Fruit fly (Drosophila melanogaster) Kc167 (cell line): Measurements from ENCODE around the gene PIP4K.

ENCODE experiments used
- Myc ChIP-seq: fragments of >200 bp; optimal IDR thresholded peaks from 2 replicates; lab custom pipeline; 2017; ENCODE audit warnings: missing external identifiers
- Sin3A ChIP-seq: fragments of >200 bp; optimal IDR thresholded peaks from 2 replicates; lab custom pipeline; 2018; ENCODE audit warnings: missing external identifiers
- h ChIP-seq: fragments of >200 bp; optimal IDR thresholded peaks from 3 replicates; lab custom pipeline; 2018; ENCODE audit warnings: missing external identifiers
- insv ChIP-seq: fragments of >200 bp; optimal IDR thresholded peaks from 3 replicates; lab custom pipeline; 2018; ENCODE audit warnings: missing external identifiers
- psq ChIP-seq: fragments of >200 bp; optimal IDR thresholded peaks from 2 replicates; lab custom pipeline; 2017; ENCODE audit warnings: missing external identifiers
- ttk ChIP-seq: sonication (Bioruptor generic); optimal IDR thresholded peaks from 2 replicates; lab custom pipeline; 2017; ENCODE audit warnings: missing external identifiers

The PIP4K gene

dm6 chr4:1186828-1187227, 9.8 kb downstream of the PIP4K start:
- TF ChIP-seq h (no peak), ttk (lab: Kevin White, UChicago) (no peak), Sin3A (lab: Kevin White, UChicago) (no peak), psq (no peak), insv (no peak), Myc (no peak)

- TF ChIP-seq psq (no peak), Myc (no peak)
Measured at dm6 chr4:1185468-1185867, 11.2 kb downstream of the PIP4K start, which contains the start of gene CG33521. CG33521 (plus strand) TSS chr4:1185768.

- TF ChIP-seq insv (no peak), ttk (lab: Kevin White, UChicago) (no peak), psq (no peak), Myc (no peak), Sin3A (lab: Kevin White, UChicago) (no peak), h (no peak)
Measured at dm6 chr4:1182809-1183208, 13.8 kb downstream of the PIP4K start.

dm6 chr4:1181591-1182125, 15.0 kb downstream of the PIP4K start, which contains the start of gene pho:
pho (minus strand) TSS chr4:1181628.
- TF ChIP-seq Sin3A (lab: Kevin White, UChicago) (no peak), psq (no peak), h (no peak), Myc (no peak), insv (no peak)

- no peak for TF ChIP-seq h
- no peak for TF ChIP-seq ttk (lab: Kevin White, UChicago)
- TF ChIP-seq insv, result no peak
- TF ChIP-seq Myc, result no peak
- no peak for TF ChIP-seq psq
- TF ChIP-seq Sin3A (lab: Kevin White, UChicago), result no peak
Measured at dm6 chr4:1175156-1175555, 21.5 kb downstream of the PIP4K start.

dm6 chr4:1162058-1162457, 34.6 kb downstream of the PIP4K start, which contains the start of gene CG32017:
CG32017 (minus strand) TSS chr4:1162158.
- TF ChIP-seq h (no peak), insv (no peak), ttk (lab: Kevin White, UChicago) (no peak), Sin3A (lab: Kevin White, UChicago) (no peak), Myc (no peak), psq (no peak)

dm6 chr4:1156278-1156677, 40.4 kb downstream of the PIP4K start:
- TF ChIP-seq h, result no peak
- TF ChIP-seq insv, result no peak
- TF ChIP-seq psq, result no peak
- TF ChIP-seq Myc, result no peak
- no peak for TF ChIP-seq ttk (lab: Kevin White, UChicago)
- no peak for TF ChIP-seq Sin3A (lab: Kevin White, UChicago)

dm6 chr4:1147966-1148541, 48.6 kb downstream of the PIP4K start:
- TF ChIP-seq ttk (lab: Kevin White, UChicago), result no peak
- no peak for TF ChIP-seq Myc
- TF ChIP-seq psq, result no peak
- TF ChIP-seq Sin3A (lab: Kevin White, UChicago), result no peak
- no peak for TF ChIP-seq insv

- TF ChIP-seq Myc (no peak), Sin3A (lab: Kevin White, UChicago) (no peak), h (no peak), insv (no peak), psq (no peak), ttk (lab: Kevin White, UChicago) (no peak)
Measured at dm6 chr4:1147166-1147565, 49.5 kb downstream of the PIP4K start, which contains the start of gene Kif3C. Kif3C (plus strand) TSS chr4:1147466.

- TF ChIP-seq h (no peak), ttk (lab: Kevin White, UChicago) (no peak), psq (no peak), insv (no peak), Sin3A (lab: Kevin White, UChicago) (no peak), Myc (no peak)
Measured at dm6 chr4:1146456-1146855, 50.2 kb downstream of the PIP4K start.

- TF ChIP-seq ttk (lab: Kevin White, UChicago) (no peak), Myc (no peak), psq (no peak), Sin3A (lab: Kevin White, UChicago) (no peak), h (no peak), insv (no peak)
Measured at dm6 chr4:1144715-1145114, 51.9 kb downstream of the PIP4K start.
